Worm (Caenorhabditis elegans) whole organism, early embryonic: Measurements from ENCODE around the gene F21D12.2.

Experiments
- F13C5.2 ChIP-seq: sonication (generic microtip); optimal IDR thresholded peaks from 2 replicates; lab custom pipeline; 2017; ENCODE audit warnings: mild to moderate bottlenecking, missing genetic modification characterization, inconsistent platforms, missing compliant biosample characterization
- ama-1 ChIP-seq: fragments of 150-350 bp; optimal IDR thresholded peaks from 2 replicates; lab custom pipeline; 2014
- ceh-13 ChIP-seq: fragments of 200-800 bp; sonication (Bioruptor generic); optimal IDR thresholded peaks from 2 replicates; lab custom pipeline; 2018; ENCODE audit warnings: mild to moderate bottlenecking, missing genetic modification characterization, missing compliant biosample characterization
- ets-7 ChIP-seq: sonication (generic microtip); optimal IDR thresholded peaks from 2 replicates; lab custom pipeline; 2016; ENCODE audit warnings: missing genotype, missing genetic modification characterization, missing compliant biosample characterization
- hmbx-1 ChIP-seq: sonication (generic microtip); optimal IDR thresholded peaks from 2 replicates; lab custom pipeline; 2016; ENCODE audit warnings: mild to moderate bottlenecking, missing genetic modification characterization, missing compliant biosample characterization
- hmg-4 ChIP-seq: fragments of 200-800 bp; sonication (Bioruptor generic); optimal IDR thresholded peaks from 2 replicates; lab custom pipeline; 2018; ENCODE audit warnings: mild to moderate bottlenecking, missing genetic modification characterization, missing compliant biosample characterization
- scrt-1 ChIP-seq: fragments of 200-800 bp; sonication (Bioruptor generic); IDR thresholded peaks from 2 replicates; pipeline ENCODE4 v1.3.6; 2022; ENCODE audit warnings: missing genetic modification characterization, missing compliant biosample characterization
- sea-1 ChIP-seq: fragments of 200-800 bp; sonication (Bioruptor generic); conservative IDR thresholded peaks from 2 replicates; pipeline ENCODE4 v1.3.6; 2022; ENCODE audit warnings: missing genetic modification characterization, missing compliant biosample characterization
- tbx-37 ChIP-seq: fragments of 200-800 bp; sonication (Bioruptor generic); conservative IDR thresholded peaks from 2 replicates; pipeline ENCODE4 v1.3.6; 2022; ENCODE audit warnings: missing genetic modification reagents, missing genetic modification characterization, missing compliant biosample characterization
- tra-4 ChIP-seq: sonication (generic microtip); optimal IDR thresholded peaks from 2 replicates; lab custom pipeline; 2017; ENCODE audit warnings: missing genetic modification characterization, missing compliant biosample characterization

DNA sequence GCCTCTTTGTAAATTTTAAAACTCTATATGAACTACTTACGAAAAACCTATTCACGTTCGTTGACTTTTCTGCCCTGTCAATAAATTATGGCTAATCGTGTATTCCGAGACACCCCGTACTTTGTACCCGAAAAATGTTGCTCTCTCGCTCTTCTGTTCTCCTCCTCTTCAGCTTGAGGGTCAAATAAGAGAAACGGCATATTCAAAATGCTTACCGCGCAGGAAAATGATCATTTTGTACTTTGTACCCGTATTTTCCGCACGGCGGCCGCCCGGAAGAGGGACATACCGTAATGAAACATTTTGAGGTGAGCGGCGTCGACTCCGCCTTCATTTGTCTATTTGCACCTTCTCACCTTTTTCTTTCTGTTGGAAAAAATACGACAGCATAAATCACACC, 26.1 kb downstream of the F21D12.2 start:
- TF ChIP-seq ceh-13: no peak
- no peak for TF ChIP-seq ets-7
- no peak for TF ChIP-seq ama-1 (lab: Kevin White, UChicago)
- TF ChIP-seq scrt-1: no peak
- no peak for TF ChIP-seq tra-4
- TF ChIP-seq hmbx-1 (tag; lab: Kevin White, UChicago): no peak
- TF ChIP-seq F13C5.2: no peak
- TF ChIP-seq sea-1 (GFP tag; lab: Robert Waterston, UW): no peak
- no peak for TF ChIP-seq tbx-37 (GFP tag; lab: Robert Waterston, UW)
- no peak for TF ChIP-seq hmg-4
